Fruit fly (Drosophila melanogaster) whole organism, larva: Measurements from ENCODE around the gene DPCoAC.
A peak's percentile ranks its signal among the peaks of the same experiment; 100 is the strongest.

Source experiments
- noc ChIP-seq: fragments of 200-800 bp; sonication (Bioruptor generic); optimal IDR thresholded peaks from 3 replicates; lab custom pipeline; 2019; ENCODE audit warnings: missing biosample characterization, mild to moderate bottlenecking, missing genetic modification characterization, moderate library complexity

DPCoAC gene

DNA sequence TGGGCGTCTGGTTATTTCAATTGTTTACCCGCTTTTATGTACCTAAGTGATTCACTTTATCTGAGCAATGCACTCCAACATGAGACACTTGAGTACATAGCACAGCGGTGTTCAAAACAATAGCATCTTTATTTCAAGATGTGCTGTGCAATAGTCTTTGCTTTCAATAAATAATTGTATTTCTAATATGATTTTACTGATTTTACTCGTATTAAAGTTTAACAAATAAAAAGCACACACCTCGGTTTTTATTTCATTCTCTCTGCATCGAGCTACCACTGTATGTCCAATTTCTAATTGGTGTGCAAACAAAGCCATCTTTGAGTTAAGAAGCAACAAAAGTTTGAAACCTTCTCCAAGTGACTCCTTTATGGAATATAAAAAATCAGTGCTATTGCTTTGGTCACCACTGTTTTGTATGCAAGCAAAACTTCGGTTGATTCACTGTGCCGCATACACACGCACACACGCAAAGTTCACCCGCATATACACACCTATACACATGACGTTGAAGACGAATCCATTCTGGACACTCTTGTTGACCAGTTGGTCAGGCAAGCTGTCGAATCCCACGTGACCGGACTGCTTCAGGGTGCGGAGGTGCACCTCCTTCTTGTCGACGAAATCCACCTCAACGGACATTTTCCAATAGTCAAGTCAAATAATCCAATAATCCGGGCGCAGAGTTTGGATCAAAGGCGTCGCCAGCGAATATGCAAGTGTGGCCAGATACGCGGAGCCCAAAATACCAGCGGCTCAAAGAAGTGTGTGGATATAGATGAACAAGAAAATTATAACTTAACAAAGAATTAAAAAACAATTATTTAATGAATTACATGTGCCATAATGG lies 30.4 kb upstream of the DPCoAC start, which contains the start of gene Septin2:
Gene Septin2, minus strand, starts transcription at position 727 of the 850 bp plus-strand sequence.
- TF ChIP-seq noc: peak; percentile 77

DNA sequence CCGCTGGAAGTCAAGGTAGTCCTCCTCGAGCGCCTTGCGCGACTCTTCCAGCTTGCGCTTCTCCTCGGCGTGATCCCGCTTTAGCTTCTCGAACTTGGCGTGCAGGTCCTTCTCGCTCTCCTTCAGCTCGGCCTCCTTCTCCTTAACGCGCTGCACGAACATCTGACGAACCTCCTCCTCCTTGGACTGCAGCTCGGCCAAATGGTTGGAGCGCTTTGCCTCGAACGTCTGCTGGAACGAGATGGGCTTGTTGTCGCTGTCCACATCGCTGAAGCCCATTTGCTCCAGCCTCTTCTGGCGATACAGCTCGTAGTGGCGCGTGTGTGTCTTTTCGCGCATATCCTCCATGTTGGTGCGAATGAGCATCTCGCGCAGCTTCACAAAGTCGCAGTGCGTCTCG lies 28.9 kb upstream of the DPCoAC start:
- no peak for TF ChIP-seq noc

DNA sequence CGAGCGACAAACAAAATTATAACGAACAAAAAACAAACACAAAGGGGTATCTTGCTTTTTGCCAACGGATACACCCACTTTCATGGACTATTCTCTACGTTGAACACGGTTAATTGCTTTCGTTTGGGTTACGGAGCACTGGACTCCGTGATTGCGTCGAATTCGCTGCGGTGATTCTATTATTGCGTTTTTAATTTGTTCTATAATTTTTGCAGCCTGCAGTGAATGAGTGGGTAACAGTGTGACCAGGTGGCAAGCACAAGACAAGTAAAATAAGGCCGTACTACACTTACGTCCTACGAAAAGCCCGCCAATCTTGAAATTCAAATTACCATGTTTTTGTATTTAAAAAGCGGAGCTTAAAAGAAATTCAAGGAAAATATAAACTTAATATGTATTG lies 28.1 kb upstream of the DPCoAC start, which contains the start of gene CG16953:
Gene CG16953, minus strand, starts transcription at position 268 of the 400 bp plus-strand sequence.
- TF ChIP-seq noc: no peak

DNA sequence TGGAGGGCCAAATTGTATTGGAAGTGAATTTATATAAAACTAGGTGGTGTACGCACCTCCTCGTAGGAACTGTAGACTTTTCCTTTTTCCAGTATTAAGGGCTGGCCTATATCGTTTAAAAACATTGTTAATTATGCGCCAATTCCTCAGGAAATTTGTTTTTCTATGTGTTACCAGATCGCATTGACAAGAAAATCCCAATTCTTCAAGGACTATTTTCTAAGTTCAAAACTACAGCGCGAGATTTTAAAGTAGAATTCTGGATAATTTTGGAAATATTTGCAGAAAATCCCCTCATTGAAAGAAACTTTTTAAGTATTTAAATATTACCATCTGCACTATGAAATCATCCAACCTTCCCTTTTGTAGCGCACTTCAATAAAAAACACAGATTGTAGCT lies 23.9 kb upstream of the DPCoAC start, which contains the start of gene CG34008:
Gene CG34008, minus strand, starts transcription at position 147 of the 400 bp plus-strand sequence.
- no peak for TF ChIP-seq noc

DNA sequence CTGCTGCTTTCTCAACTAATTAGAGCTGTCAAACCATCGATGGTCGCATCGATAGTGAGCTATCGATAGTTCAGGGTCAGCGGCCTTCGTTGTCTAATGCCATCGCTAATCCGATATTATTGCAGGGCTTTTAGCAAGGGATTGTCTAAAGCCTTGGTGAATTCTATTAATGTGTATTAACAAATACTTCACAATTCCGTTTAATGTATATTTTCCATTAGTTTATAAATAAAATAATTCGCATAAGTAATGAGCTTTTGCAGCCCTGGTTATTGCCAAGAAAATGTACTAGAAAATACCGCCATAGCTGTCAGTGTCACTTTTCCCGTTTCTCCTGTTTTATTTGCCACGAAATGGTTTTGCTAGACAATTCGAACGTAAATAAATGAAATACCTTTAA lies 22.3 kb upstream of the DPCoAC start, which contains the start of the genes EloB and Srp14:
Gene EloB, minus strand, starts transcription at position 35 of the 400 bp plus-strand sequence.
Gene Srp14, plus strand, starts transcription at position 300 of the 400 bp plus-strand sequence.
- peak; percentile 80 for TF ChIP-seq noc

DNA sequence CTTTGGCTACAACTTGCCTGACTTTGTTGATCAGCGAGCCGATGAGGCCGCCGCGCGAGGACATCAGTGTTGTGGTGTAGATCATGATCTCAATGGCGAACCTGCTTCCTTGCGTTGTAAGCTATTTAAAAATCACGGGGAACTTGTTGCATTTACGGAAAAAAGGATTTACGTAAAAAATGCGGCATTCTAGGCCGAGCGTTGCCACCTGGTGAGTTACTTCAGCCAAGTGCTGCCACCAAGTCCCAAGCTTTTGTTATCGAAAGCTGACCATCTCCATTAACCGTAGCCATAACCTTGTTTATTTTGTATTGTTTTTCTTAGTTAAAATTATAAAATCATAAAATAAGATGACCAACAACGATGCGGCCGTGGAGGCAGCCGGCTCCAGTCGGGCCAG lies 19.3 kb upstream of the DPCoAC start, which contains the start of the genes TFAM and CG5412:
Gene TFAM, minus strand, starts transcription at position 222 of the 400 bp plus-strand sequence.
Gene CG5412, plus strand, starts transcription at position 265 of the 400 bp plus-strand sequence.
- TF ChIP-seq noc: no peak

DNA sequence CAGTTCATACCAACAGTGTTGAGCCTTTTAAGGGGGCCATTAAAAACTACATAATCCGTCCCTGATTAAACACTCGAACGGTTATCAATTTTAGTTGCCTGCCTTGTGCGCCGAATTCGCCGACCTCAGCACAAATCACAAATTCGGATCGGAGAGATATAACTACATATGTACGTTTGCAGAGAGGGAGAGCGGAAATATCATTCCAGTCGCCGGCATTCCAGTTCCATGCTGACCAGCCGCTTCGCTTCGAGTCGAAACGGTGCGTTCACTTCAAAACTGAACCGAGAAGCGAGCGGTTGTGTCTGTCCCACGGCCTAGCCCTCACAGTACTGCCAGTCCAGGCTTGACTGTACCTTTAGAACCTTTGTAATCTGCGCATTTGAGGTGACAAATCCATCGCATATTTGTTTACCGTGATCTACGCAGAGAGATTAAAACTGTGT lies 17.1 kb upstream of the DPCoAC start:
- peak; percentile 72 for TF ChIP-seq noc

DNA sequence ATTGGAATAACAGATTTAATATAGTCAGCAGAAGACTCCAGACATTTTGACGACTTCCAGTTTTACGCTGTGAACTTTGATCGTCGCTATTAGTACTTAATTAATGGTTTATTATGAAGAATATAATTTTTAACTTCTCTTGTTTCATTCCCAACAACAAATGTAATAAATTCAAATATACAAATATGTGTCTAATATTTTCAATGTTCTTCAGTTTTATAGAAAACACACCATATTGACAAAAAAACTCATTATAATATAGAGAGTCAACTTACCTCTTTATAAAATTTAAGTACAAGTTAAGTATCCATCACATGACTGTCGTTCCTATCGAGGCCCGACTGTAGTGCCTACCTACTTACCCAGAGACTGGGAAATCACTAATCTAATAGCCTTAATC lies 15.9 kb upstream of the DPCoAC start:
- TF ChIP-seq noc: no peak

DNA sequence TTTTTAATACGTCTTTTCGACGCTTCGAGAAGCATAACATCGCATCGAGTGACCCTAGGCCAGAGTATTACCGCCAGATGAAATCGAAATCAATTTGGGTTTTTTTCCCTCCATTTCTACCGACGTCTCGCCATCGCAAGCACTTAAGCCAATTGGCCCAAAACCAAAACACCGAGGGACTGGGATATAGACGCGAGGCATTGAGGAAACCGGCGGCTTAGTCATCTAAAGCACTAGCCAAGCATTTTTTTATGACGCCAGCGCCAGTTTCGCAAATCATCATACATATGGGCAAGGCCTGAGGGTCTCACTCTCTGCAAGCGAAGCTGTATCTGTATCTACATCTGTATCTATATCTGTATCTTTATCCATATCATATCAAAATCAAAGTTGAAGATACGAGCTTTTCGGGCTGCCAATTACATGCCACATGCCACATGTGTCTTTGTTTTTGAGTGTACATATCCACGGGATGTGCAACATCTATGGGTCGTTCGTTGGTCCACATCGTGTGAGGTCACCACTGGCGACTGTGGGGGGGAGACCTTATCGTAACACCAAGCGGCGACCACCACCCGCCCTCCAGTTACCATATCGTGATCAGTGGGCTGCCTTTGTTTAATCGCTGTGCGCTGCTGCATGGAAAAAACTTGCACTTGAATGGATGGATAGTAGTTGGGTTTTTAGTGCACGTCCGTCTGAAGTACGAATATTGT lies 10.2 kb upstream of the DPCoAC start:
- TF ChIP-seq noc: no peak

DNA sequence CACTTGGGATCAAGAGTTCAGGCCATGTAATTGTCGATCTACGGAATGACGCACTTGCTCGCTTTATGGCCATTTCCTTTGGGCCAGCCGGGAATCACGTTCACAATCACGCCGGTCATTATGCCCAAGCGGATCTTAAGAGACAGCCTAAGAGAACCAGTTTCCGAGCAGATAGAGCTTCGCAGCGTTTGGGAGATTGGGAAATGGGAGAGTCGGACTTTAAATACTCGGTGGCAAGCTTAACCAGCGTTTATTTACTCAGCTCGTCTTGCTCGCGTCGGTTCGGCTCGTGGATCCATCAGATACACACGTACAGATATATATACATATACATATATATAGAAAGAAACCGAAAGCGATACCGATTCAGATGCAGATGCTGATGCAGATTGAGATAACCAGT lies 8.1 kb upstream of the DPCoAC start:
- TF ChIP-seq noc: no peak

DNA sequence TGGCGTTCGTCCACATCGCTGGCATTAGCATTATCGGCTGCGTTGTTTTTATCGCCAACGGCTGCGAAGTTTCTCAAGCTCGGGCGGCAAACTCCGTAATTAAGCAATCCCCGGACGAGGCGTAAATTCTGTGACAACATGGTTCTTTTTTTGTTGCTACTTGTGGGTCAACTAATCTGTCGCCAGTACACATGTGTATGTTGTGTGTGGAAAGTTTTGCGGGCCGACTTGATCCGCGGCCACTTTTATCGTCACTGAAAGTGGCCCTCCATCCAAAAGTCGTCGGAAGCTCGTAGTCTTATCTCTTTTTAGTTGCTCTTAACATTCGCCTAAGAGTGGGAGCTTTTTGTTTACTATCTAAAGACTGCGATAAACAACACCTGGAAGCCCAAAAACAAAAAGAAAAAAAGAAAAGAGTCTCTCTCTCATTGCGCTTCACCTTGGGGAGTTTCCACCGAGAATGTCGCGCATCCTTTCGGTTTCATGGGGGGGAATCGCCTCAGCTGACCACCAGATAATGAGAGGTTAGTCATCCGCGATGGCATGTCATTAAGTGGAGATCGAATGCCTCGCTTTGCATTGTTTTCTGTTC lies 6.5 kb upstream of the DPCoAC start, which contains the start of gene CG10877:
Gene CG10877, minus strand, starts transcription at position 238 of the 592 bp plus-strand sequence.
- TF ChIP-seq noc: no peak

DNA sequence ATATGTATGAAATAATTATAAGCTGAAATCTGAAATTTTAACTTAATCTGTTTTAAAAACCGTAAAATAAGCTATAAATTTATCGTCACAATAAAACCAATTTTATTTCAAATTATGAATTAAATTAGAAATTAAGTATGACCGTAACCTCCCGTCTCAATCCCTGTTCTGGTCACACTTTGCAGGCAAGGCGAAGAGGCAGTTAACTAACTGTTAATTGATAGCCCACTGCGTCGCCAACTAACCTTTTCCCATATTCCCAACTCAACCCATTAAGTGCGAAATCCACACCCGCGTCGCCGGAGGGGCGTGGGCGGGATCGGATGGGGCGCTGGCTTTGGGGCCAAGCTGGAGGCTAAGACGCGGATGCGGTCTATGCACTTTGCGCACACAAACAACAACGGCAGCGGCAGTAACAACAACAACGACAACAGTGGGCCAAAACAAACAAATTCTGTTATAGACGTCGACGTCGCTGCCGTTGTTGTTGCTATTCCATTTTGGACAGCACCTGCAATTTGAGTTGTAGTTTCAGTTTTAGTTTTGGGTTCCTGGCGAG lies 3.3 kb upstream of the DPCoAC start, which contains the start of gene CG5191:
Gene CG5191, plus strand, starts transcription at position 198 of the 559 bp plus-strand sequence.
- TF ChIP-seq noc: no peak

DNA sequence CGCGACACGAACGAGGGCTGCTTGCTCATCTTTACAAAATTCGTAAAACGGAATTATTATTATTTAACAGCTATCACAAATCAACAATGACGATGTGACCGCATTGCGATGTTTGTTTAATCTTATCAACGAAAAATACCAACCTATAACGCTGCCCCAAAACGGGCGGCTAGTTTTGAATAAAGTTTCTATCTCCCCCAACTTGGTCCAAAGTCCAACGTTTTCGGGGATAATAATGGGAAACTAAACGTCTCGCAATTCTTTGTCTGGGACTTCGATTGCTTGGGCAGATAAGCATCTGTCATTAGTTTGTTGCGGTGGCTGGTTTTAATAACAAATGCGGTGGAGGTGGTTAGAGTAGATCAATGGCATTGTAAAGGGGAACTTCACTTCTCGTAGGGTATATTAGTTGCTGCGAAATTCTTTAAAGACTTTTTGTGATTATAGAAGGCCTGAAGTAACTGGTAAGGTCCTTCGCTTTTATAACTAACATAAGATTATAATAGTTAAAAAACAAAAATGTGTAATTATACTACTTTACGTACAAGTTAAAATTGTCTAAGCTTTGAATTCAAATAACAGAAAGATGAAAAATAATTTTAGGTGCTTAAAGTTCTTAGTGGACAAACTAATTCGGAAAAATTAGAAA lies 2.7 kb upstream of the DPCoAC start, which contains the start of gene CG15922:
Gene CG15922, minus strand, starts transcription at position 262 of the 649 bp plus-strand sequence.
- TF ChIP-seq noc: no peak

DNA sequence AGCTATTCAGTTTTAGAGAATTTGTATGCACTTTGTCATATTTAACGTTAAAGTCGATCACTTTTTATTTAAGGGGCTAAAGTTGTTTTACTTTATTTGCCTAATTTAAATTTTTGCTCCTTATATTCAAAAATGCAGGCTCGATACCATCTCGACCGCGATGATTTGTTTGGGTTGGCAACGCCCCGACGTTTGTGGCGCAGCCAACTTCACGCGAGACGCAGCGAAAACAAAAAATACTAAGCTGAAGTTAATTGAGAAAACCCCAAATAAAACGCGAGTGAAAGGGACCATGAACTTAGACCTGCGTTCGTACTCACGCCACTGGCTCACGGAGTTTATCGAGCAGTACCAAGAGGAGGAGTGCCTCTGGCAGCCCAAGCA lies 631 bp upstream of the DPCoAC start:
- no peak for TF ChIP-seq noc

DNA sequence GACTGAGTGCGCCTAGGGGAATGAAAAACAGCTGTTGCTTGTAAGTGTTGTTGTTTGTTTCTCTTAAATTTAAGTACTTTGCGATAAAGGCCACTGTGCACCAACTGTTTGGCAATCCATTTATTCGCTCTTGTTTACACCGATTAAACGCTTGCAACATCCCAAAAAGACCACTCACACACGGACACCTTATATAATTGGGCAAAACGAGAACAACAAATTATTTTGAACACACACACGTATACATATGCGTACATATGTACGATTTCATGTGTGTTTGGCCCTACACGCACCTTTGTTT lies 403 bp downstream of the DPCoAC start:
- TF ChIP-seq noc: no peak
